Worm (Caenorhabditis elegans) whole organism, midembryonic: ENCODE results near the gene nuo-1.

Experiments used
- cog-1 ChIP-seq: sonication (generic microtip); optimal IDR thresholded peaks from 2 replicates; lab custom pipeline; 2016; ENCODE audit warnings: missing genetic modification characterization, missing compliant biosample characterization
- flt-1 ChIP-seq: fragments of 200-800 bp; sonication (Bioruptor generic); IDR thresholded peaks from 2 replicates; pipeline ENCODE4 v1.3.6; 2022; ENCODE audit warnings: missing genetic modification characterization, missing compliant biosample characterization
- ref-1 ChIP-seq: fragments of 200-800 bp; sonication (Bioruptor generic); conservative IDR thresholded peaks from 2 replicates; pipeline ENCODE4 v1.3.6; 2022; ENCODE audit warnings: missing genetic modification reagents, missing genetic modification characterization, missing compliant biosample characterization
- tab-1 ChIP-seq: fragments of 200-800 bp; sonication (Bioruptor generic); IDR thresholded peaks from 2 replicates; pipeline ENCODE4 v1.3.6; 2022; ENCODE audit warnings: missing genetic modification characterization, missing compliant biosample characterization
- ztf-29 ChIP-seq: fragments of 200-800 bp; sonication (Bioruptor generic); IDR thresholded peaks from 2 replicates; pipeline ENCODE4 v1.3.6; 2022; ENCODE audit warnings: missing genetic modification reagents, missing genetic modification characterization, missing compliant biosample characterization

ce11 chrII:11134828-11135227, 37.2 kb downstream of the nuo-1 start, which contains the start of gene F40F8.5:
- TF ChIP-seq ref-1 (GFP tag; lab: Robert Waterston, UW) (no peak), flt-1 (GFP tag; lab: Robert Waterston, UW) (no peak), tab-1 (no peak), cog-1 (tag; lab: Kevin White, UChicago) (no peak), ztf-29 (GFP tag; lab: Robert Waterston, UW) (no peak)
